Fruit fly (Drosophila melanogaster) whole organism, prepupa: ENCODE results near the gene Jon66Ci.

ENCODE experiments used
- CG10631 ChIP-seq: fragments of 200-800 bp; sonication (Bioruptor generic); optimal IDR thresholded peaks from 2 replicates; lab custom pipeline; 2016; ENCODE audit warnings: missing biosample characterization, missing genetic modification characterization
- CG10669 ChIP-seq: fragments of 200-800 bp; sonication (Bioruptor generic); optimal IDR thresholded peaks from 3 replicates; lab custom pipeline; 2018; ENCODE audit warnings: missing biosample characterization, mild to moderate bottlenecking, missing genetic modification characterization, moderate library complexity
- CG11762 ChIP-seq: fragments of 200-800 bp; sonication (Bioruptor generic); optimal IDR thresholded peaks from 3 replicates; lab custom pipeline; 2016; ENCODE audit warnings: missing biosample characterization, missing genetic modification characterization; ENCODE audit not compliant: insufficient read depth
- CG15336 ChIP-seq: fragments of 200-800 bp; sonication (Bioruptor generic); IDR thresholded peaks from 2 replicates; pipeline ENCODE4 v1.3.6; 2022; ENCODE audit warnings: missing biosample characterization, missing genetic modification characterization
- CG1621 ChIP-seq: fragments of 200-800 bp; sonication (Bioruptor generic); optimal IDR thresholded peaks from 3 replicates; lab custom pipeline; 2018; ENCODE audit warnings: missing biosample characterization, mild to moderate bottlenecking, missing genetic modification characterization
- CG16779 ChIP-seq: fragments of 200-800 bp; sonication (Bioruptor generic); optimal IDR thresholded peaks from 3 replicates; lab custom pipeline; 2017; ENCODE audit warnings: missing biosample characterization, mild to moderate bottlenecking, missing genetic modification characterization
- CG31627 ChIP-seq: fragments of 200-800 bp; sonication (Bioruptor generic); optimal IDR thresholded peaks from 3 replicates; lab custom pipeline; 2016; ENCODE audit warnings: missing biosample characterization, missing genetic modification characterization
- CG32006 ChIP-seq: fragments of 200-800 bp; sonication (Bioruptor generic); optimal IDR thresholded peaks from 3 replicates; lab custom pipeline; 2017; ENCODE audit warnings: missing biosample characterization, mild to moderate bottlenecking, missing genetic modification characterization
- CG34406 ChIP-seq: fragments of 200-800 bp; sonication (Bioruptor generic); optimal IDR thresholded peaks from 3 replicates; lab custom pipeline; 2016; ENCODE audit warnings: missing biosample characterization, missing genetic modification characterization
- CG3919 ChIP-seq: fragments of 200-800 bp; sonication (Bioruptor generic); optimal IDR thresholded peaks from 3 replicates; lab custom pipeline; 2016; ENCODE audit warnings: missing biosample characterization, missing genetic modification characterization
- CG6163 ChIP-seq: fragments of 200-800 bp; sonication (Bioruptor generic); IDR thresholded peaks from 3 replicates; pipeline ENCODE4 v1.3.6; 2022; ENCODE audit warnings: missing biosample characterization, missing genetic modification characterization
- CG6276 ChIP-seq: fragments of 200-800 bp; sonication (Bioruptor generic); optimal IDR thresholded peaks from 2 replicates; lab custom pipeline; 2017; ENCODE audit warnings: missing biosample characterization, mild to moderate bottlenecking, missing genetic modification characterization
- CG6792 ChIP-seq: fragments of 200-800 bp; sonication (Bioruptor generic); optimal IDR thresholded peaks from 3 replicates; lab custom pipeline; 2016; ENCODE audit warnings: missing biosample characterization, missing genetic modification characterization
- CG6854 ChIP-seq: fragments of 200-800 bp; sonication (Bioruptor generic); optimal IDR thresholded peaks from 2 replicates; lab custom pipeline; 2017; ENCODE audit warnings: missing biosample characterization, mild to moderate bottlenecking, missing genetic modification characterization
- CG8119 ChIP-seq: fragments of 200-800 bp; sonication (Bioruptor generic); IDR thresholded peaks from 3 replicates; pipeline ENCODE4 v1.3.6; 2022; ENCODE audit warnings: missing biosample characterization, missing genetic modification characterization
- CG8632 ChIP-seq: fragments of 200-800 bp; sonication (Bioruptor generic); optimal IDR thresholded peaks from 3 replicates; lab custom pipeline; 2016; ENCODE audit warnings: missing biosample characterization, missing genetic modification characterization
- CG9139 ChIP-seq: fragments of 200-800 bp; sonication (Bioruptor generic); optimal IDR thresholded peaks from 3 replicates; lab custom pipeline; 2017; ENCODE audit warnings: missing biosample characterization, mild to moderate bottlenecking, missing genetic modification characterization
- Eip75B ChIP-seq: fragments of 200-800 bp; sonication (Bioruptor generic); optimal IDR thresholded peaks from 3 replicates; lab custom pipeline; 2016; ENCODE audit warnings: missing biosample characterization, missing genetic modification characterization
- Eip78C ChIP-seq: fragments of 200-800 bp; sonication (Bioruptor generic); peaks from one replicate; lab custom pipeline; 2016; ENCODE audit warnings: missing biosample characterization, missing genetic modification characterization
- Eip93F ChIP-seq: fragments of 200-800 bp; sonication (Bioruptor generic); optimal IDR thresholded peaks from 2 replicates; lab custom pipeline; 2016; ENCODE audit warnings: missing biosample characterization, mild to moderate bottlenecking, missing genetic modification characterization
- Ets96B ChIP-seq: fragments of 200-800 bp; optimal IDR thresholded peaks from 2 replicates; lab custom pipeline; 2019; ENCODE audit warnings: missing biosample characterization, mild to moderate bottlenecking, missing genetic modification characterization, moderate library complexity
- Hr38 ChIP-seq: sonication (Bioruptor generic); optimal IDR thresholded peaks from 2 replicates; lab custom pipeline; 2016; ENCODE audit warnings: missing biosample characterization, missing genetic modification characterization
- Hr39 ChIP-seq: fragments of 200-800 bp; sonication (Bioruptor generic); optimal IDR thresholded peaks from 2 replicates; lab custom pipeline; 2016; ENCODE audit warnings: missing biosample characterization, missing genetic modification characterization
- Hr4 ChIP-seq: fragments of 200-800 bp; sonication (Bioruptor generic); optimal IDR thresholded peaks from 3 replicates; lab custom pipeline; 2016; ENCODE audit warnings: missing biosample characterization, missing genetic modification characterization
- Lpt ChIP-seq: fragments of 200-800 bp; sonication (Bioruptor generic); optimal IDR thresholded peaks from 3 replicates; lab custom pipeline; 2016; ENCODE audit warnings: missing biosample characterization, missing genetic modification characterization
- OdsH ChIP-seq: fragments of 200-800 bp; sonication (Bioruptor generic); optimal IDR thresholded peaks from 3 replicates; lab custom pipeline; 2016; ENCODE audit warnings: missing biosample characterization, missing genetic modification characterization
- Smox ChIP-seq: fragments of 200-800 bp; sonication (Bioruptor generic); optimal IDR thresholded peaks from 3 replicates; lab custom pipeline; 2016; ENCODE audit warnings: missing biosample characterization, missing genetic modification characterization
- Sox102F ChIP-seq: fragments of 200-800 bp; sonication (Bioruptor generic); optimal IDR thresholded peaks from 2 replicates; lab custom pipeline; 2016; ENCODE audit warnings: missing biosample characterization, mild to moderate bottlenecking, missing genetic modification characterization
- Sox14 ChIP-seq: fragments of 200-800 bp; sonication (Bioruptor generic); optimal IDR thresholded peaks from 3 replicates; lab custom pipeline; 2016; ENCODE audit warnings: missing biosample characterization, missing genetic modification characterization
- Sox15 ChIP-seq: fragments of 200-800 bp; sonication (Bioruptor generic); optimal IDR thresholded peaks from 3 replicates; lab custom pipeline; 2016; ENCODE audit warnings: missing biosample characterization, missing genetic modification characterization
- achi ChIP-seq: fragments of 200-800 bp; sonication (Bioruptor generic); optimal IDR thresholded peaks from 3 replicates; lab custom pipeline; 2016; ENCODE audit warnings: missing biosample characterization, missing genetic modification characterization
- acj6 ChIP-seq: fragments of 200-800 bp; sonication (Bioruptor generic); optimal IDR thresholded peaks from 3 replicates; lab custom pipeline; 2016; ENCODE audit warnings: missing biosample characterization, missing genetic modification characterization
- cyc ChIP-seq: fragments of 200-800 bp; sonication (Bioruptor generic); optimal IDR thresholded peaks from 3 replicates; lab custom pipeline; 2016; ENCODE audit warnings: missing biosample characterization, missing genetic modification characterization
- dsx ChIP-seq: fragments of 200-800 bp; optimal IDR thresholded peaks from 3 replicates; lab custom pipeline; 2019; ENCODE audit warnings: missing biosample characterization, mild to moderate bottlenecking, missing genetic modification characterization, moderate library complexity; ENCODE audit not compliant: poor library complexity, severe bottlenecking
- eg ChIP-seq: fragments of 200-800 bp; sonication (Bioruptor generic); IDR thresholded peaks from 3 replicates; pipeline ENCODE4 v1.3.6; 2022; ENCODE audit warnings: missing biosample characterization, missing genetic modification characterization
- esn ChIP-seq: fragments of 200-800 bp; sonication (Bioruptor generic); optimal IDR thresholded peaks from 2 replicates; lab custom pipeline; 2016; ENCODE audit warnings: missing biosample characterization, mild to moderate bottlenecking, missing genetic modification characterization, moderate library complexity
- fd59A ChIP-seq: fragments of 200-800 bp; sonication (Bioruptor generic); optimal IDR thresholded peaks from 2 replicates; lab custom pipeline; 2017; ENCODE audit warnings: missing biosample characterization, mild to moderate bottlenecking, missing genetic modification characterization, missing genetic modification reagents
- lz ChIP-seq: fragments of 200-800 bp; sonication (Bioruptor generic); optimal IDR thresholded peaks from 3 replicates; lab custom pipeline; 2016; ENCODE audit warnings: missing biosample characterization, missing genetic modification characterization
- net ChIP-seq: fragments of 200-800 bp; sonication (Bioruptor generic); optimal IDR thresholded peaks from 3 replicates; lab custom pipeline; 2016; ENCODE audit warnings: missing biosample characterization, missing genetic modification characterization
- pdm3 ChIP-seq: fragments of 200-800 bp; sonication (Bioruptor generic); optimal IDR thresholded peaks from 3 replicates; lab custom pipeline; 2016; ENCODE audit warnings: missing biosample characterization, missing genetic modification characterization
- salr ChIP-seq, 2 experiments: fragments of 200-800 bp; sonication (Bioruptor generic); optimal IDR thresholded peaks; 3 replicates each; lab custom pipeline; 2016 to 2018; ENCODE audit warnings: missing biosample characterization in 2 of 2, missing genetic modification characterization in 2 of 2, mild to moderate bottlenecking in 1 of 2
- spab ChIP-seq: fragments of 200-800 bp; sonication (Bioruptor generic); optimal IDR thresholded peaks from 2 replicates; lab custom pipeline; 2017; ENCODE audit warnings: missing biosample characterization, mild to moderate bottlenecking, missing genetic modification characterization, missing genetic modification reagents
- ss ChIP-seq, 2 experiments: fragments of 200-800 bp; sonication (Bioruptor generic); optimal IDR thresholded peaks; 2 replicates in 1 of 2; 3 replicates in 1 of 2; lab custom pipeline; 2017 to 2018; ENCODE audit warnings: mild to moderate bottlenecking in 2 of 2, missing biosample characterization in 2 of 2, missing genetic modification characterization in 2 of 2, moderate library complexity in 1 of 2
- svp ChIP-seq: fragments of 200-800 bp; sonication (Bioruptor generic); peaks from one replicate; lab custom pipeline; 2016; ENCODE audit warnings: missing biosample characterization, missing genetic modification characterization
- topi ChIP-seq: fragments of 200-800 bp; sonication (Bioruptor generic); optimal IDR thresholded peaks from 3 replicates; lab custom pipeline; 2016; ENCODE audit warnings: missing biosample characterization, missing genetic modification characterization
- vri ChIP-seq: fragments of 200-800 bp; sonication (Bioruptor generic); optimal IDR thresholded peaks from 3 replicates; lab custom pipeline; 2016; ENCODE audit warnings: missing biosample characterization, mild to moderate bottlenecking, missing genetic modification characterization

The Jon66Ci gene

dm6 chr3L:8360643-8361110 lies 30.7 kb upstream of the Jon66Ci start, which contains the start of gene Idh (continued):
- TF ChIP-seq Eip75B (peak; percentile 63), salr (GFP tag; optimal IDR thresholded peaks at IDR 0.05; lab: Kevin White, UChicago) (no peak), achi (GFP tag; lab: Kevin White, UChicago) (no peak), Hr39 (GFP tag; lab: Kevin White, UChicago) (no peak), CG6854 (GFP tag; lab: Kevin White, UChicago) (peak; percentile 40), esn (GFP tag; lab: Kevin White, UChicago) (peak; percentile 57), OdsH (no peak), eg (GFP tag; lab: Robert Waterston, UW) (no peak; the same call in 2 of the 3 replicates), Hr4 (no peak)

dm6 chr3L:8363266-8363665 lies 28.1 kb upstream of the Jon66Ci start:
- no peak for TF ChIP-seq acj6
- no peak for TF ChIP-seq cyc (GFP tag; lab: Kevin White, UChicago)
- TF ChIP-seq salr (GFP tag; optimal IDR thresholded peaks at IDR 0.05; lab: Kevin White, UChicago): no peak
- TF ChIP-seq achi (GFP tag; lab: Kevin White, UChicago): no peak
- no peak for TF ChIP-seq topi (GFP tag; lab: Kevin White, UChicago)
- TF ChIP-seq CG10631 (GFP tag; lab: Kevin White, UChicago): no peak
- TF ChIP-seq CG1621 (tag; lab: Kevin White, UChicago): no peak
- no peak for TF ChIP-seq Hr39 (GFP tag; lab: Kevin White, UChicago)
- TF ChIP-seq ss (GFP tag; optimal IDR thresholded peaks at IDR 0.05; lab: Kevin White, UChicago): no peak
- no peak for TF ChIP-seq CG3919 (GFP tag; lab: Kevin White, UChicago)
- no peak for TF ChIP-seq CG31627 (GFP tag; lab: Kevin White, UChicago)
- no peak for TF ChIP-seq esn (GFP tag; lab: Kevin White, UChicago)
- no peak for TF ChIP-seq Sox15
- TF ChIP-seq svp (GFP tag; lab: Kevin White, UChicago): no peak
- no peak for TF ChIP-seq dsx (GFP tag; lab: Kevin White, UChicago)
- TF ChIP-seq CG8119 (GFP tag; lab: Robert Waterston, UW): no peak
- no peak for TF ChIP-seq CG6276 (GFP tag; lab: Kevin White, UChicago)
- TF ChIP-seq CG6854 (GFP tag; lab: Kevin White, UChicago): no peak
- no peak for TF ChIP-seq OdsH
- TF ChIP-seq Ets96B (tag; lab: Kevin White, UChicago): no peak

- peak; percentile 2 for TF ChIP-seq Eip93F
- peak; percentile 75 for TF ChIP-seq Hr39 (GFP tag; lab: Kevin White, UChicago)
- no peak for TF ChIP-seq net
- TF ChIP-seq achi (GFP tag; lab: Kevin White, UChicago): no peak
- TF ChIP-seq fd59A (GFP tag; lab: Kevin White, UChicago): no peak
- TF ChIP-seq CG3919 (GFP tag; lab: Kevin White, UChicago): peak; percentile 42
- peak; percentile 56 for TF ChIP-seq lz (GFP tag; lab: Kevin White, UChicago)
- no peak for TF ChIP-seq spab (GFP tag; lab: Kevin White, UChicago)
- peak; percentile 11 for TF ChIP-seq CG32006
- TF ChIP-seq Hr38 (GFP tag; lab: Kevin White, UChicago): no peak
- peak; percentile 35 for TF ChIP-seq acj6
- TF ChIP-seq CG34406 (GFP tag; lab: Kevin White, UChicago): no peak
- TF ChIP-seq CG6792 (GFP tag; lab: Kevin White, UChicago): peak; percentile 22
- peak; percentile 76 for TF ChIP-seq esn (GFP tag; lab: Kevin White, UChicago)
- no peak for TF ChIP-seq Lpt (GFP tag; lab: Kevin White, UChicago)
- TF ChIP-seq Smox (GFP tag; lab: Kevin White, UChicago): peak; percentile 76
- TF ChIP-seq Eip75B: no peak
- TF ChIP-seq CG10669 (GFP tag; lab: Kevin White, UChicago): no peak
- TF ChIP-seq CG6163: peak; percentile 54; the same call in 1 of the 3 replicates
- TF ChIP-seq Sox14 (GFP tag; lab: Kevin White, UChicago): peak; percentile 47
- TF ChIP-seq CG9139: no peak
- no peak for TF ChIP-seq CG11762 (GFP tag; lab: Kevin White, UChicago)
- peak; percentile 3 for TF ChIP-seq CG8632
- TF ChIP-seq svp (GFP tag; lab: Kevin White, UChicago): peak; percentile 88
- peak; percentile 23 for TF ChIP-seq pdm3 (GFP tag; lab: Kevin White, UChicago)
- no peak for TF ChIP-seq CG15336 (GFP tag; lab: Robert Waterston, UW)
- TF ChIP-seq Sox102F (GFP tag; lab: Kevin White, UChicago): peak; percentile 60
- TF ChIP-seq Eip78C (GFP tag; lab: Kevin White, UChicago): peak; percentile 60
- TF ChIP-seq vri: peak; percentile 42
- TF ChIP-seq CG6854 (GFP tag; lab: Kevin White, UChicago): peak; percentile 4
- TF ChIP-seq CG16779: no peak
Observed at dm6 chr3L:8368694-8369344, 22.5 kb upstream of the Jon66Ci start.
